Worm (Caenorhabditis elegans): ENCODE results near the gene col-36.

DNA sequence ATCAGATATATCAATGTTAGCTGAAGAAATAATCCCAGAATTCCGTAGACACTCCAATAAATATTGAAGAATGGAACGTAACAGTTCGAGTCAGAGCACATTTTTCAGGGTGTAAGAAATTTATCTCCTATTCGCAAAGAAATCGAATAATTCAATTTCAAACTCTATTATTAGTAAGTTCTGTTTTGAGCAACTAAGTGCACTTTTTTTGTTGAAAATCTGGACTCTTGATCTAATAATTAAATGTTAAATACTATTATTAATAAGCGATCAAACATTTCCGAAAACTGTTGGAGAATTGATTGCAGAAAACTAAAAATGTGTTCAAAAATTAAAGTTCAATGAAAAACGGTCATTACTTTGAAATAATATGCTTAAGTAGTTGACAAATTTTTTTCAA is 34.5 kb upstream of the col-36 start, which contains the start of gene srd-56:
- no peak for TF ChIP-seq snu-23 (GFP tag; optimal IDR thresholded peaks at IDR 0.05)
- no peak for TF ChIP-seq lsy-2 (tag; optimal IDR thresholded peaks at IDR 0.05)
- TF ChIP-seq fos-1 (tag; optimal IDR thresholded peaks at IDR 0.05), result no peak
- TF ChIP-seq nhr-77 (tag; optimal IDR thresholded peaks at IDR 0.05), result no peak
- TF ChIP-seq lin-15B (tag; optimal IDR thresholded peaks at IDR 0.05), result no peak
- TF ChIP-seq rnt-1 (tag; optimal IDR thresholded peaks at IDR 0.05), result no peak
